Worm (Caenorhabditis elegans): ENCODE results near the gene scl-27.

DNA sequence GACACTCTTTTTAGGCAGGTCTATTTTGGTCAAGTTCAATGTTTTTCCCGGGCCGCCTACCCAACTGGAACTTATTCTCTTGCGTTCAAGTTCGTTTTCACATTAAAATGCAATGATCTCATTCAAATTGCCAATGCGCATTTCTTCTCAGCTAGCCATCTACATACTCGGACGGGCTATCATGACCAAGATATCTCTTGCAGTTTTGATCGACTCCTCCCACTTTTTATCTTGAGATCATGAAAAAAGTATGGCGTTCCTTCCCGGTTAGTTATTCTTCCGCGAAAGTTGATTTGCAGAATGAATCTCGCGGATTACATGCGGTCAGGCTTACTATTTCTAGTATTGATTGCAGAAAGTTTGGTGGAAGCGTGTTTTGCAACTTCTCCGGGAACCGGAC lies 34.1 kb downstream of the scl-27 start, which contains the start of gene B0554.2:
- TF ChIP-seq ceh-27 (GFP tag; optimal IDR thresholded peaks at IDR 0.05) = no peak
- TF ChIP-seq ceh-91 (GFP tag; IDR thresholded peaks at IDR 0.05) = no peak
- no peak for TF ChIP-seq F49E8.2 (tag; optimal IDR thresholded peaks at IDR 0.05; ENCODE audit: insufficient read depth)
- no peak for TF ChIP-seq Y56A3A.18 (GFP tag; IDR thresholded peaks at IDR 0.05)
- TF ChIP-seq repo-1 (tag; optimal IDR thresholded peaks at IDR 0.05) = no peak
- no peak for TF ChIP-seq pha-4 (tag; optimal IDR thresholded peaks at IDR 0.05)
- TF ChIP-seq him-1 (tag; optimal IDR thresholded peaks at IDR 0.05) = no peak
- TF ChIP-seq unc-62 (GFP tag; optimal IDR thresholded peaks at IDR 0.05) = no peak
- no peak for TF ChIP-seq bed-1 (GFP tag; IDR thresholded peaks at IDR 0.05)
- no peak for TF ChIP-seq snpc-1.1 (tag; optimal IDR thresholded peaks at IDR 0.05; ENCODE audit: insufficient read depth)
- no peak for TF ChIP-seq pbrm-1 (GFP tag; IDR thresholded peaks at IDR 0.05)
- no peak for TF ChIP-seq nfya-1 (tag; optimal IDR thresholded peaks at IDR 0.05; ENCODE audit: borderline replicate concordance, insufficient read depth)
- TF ChIP-seq nhr-120 (GFP tag; IDR thresholded peaks at IDR 0.05) = no peak
